Fruit fly (Drosophila melanogaster): ENCODE results near the gene mtTFB2.

- no peak for TF ChIP-seq ttk (optimal IDR thresholded peaks at IDR 0.05)
- no peak for TF ChIP-seq insv (optimal IDR thresholded peaks at IDR 0.05)
- no peak for TF ChIP-seq psq (optimal IDR thresholded peaks at IDR 0.05)
- TF ChIP-seq h (optimal IDR thresholded peaks at IDR 0.05): no peak
- TF ChIP-seq Myc (optimal IDR thresholded peaks at IDR 0.05): no peak
These were observed 24.8 kb downstream of the mtTFB2 start for dm6 chr3R:10070195-10070594.
